Worm (Caenorhabditis elegans): ENCODE measurements around the gene C34H4.2.

ce11 chrIV:1548457-1548861 is 5.1 kb upstream of the C34H4.2 start, which contains the start of gene col-107:
- no peak for TF ChIP-seq nhr-28 (tag; optimal IDR thresholded peaks at IDR 0.05)
- TF ChIP-seq nhr-12 (tag; optimal IDR thresholded peaks at IDR 0.05), result no peak

All from whole organism, mixed stage, embryonic.